Fruit fly (Drosophila melanogaster) whole organism, embryonic: ENCODE data around the gene CG32302.

ENCODE experiments used
- Abd-B ChIP-seq: fragments of 200-800 bp; sonication (Bioruptor generic); optimal IDR thresholded peaks from 2 replicates; lab custom pipeline; 2018; ENCODE audit warnings: missing biosample characterization, mild to moderate bottlenecking, missing genetic modification characterization, moderate library complexity
- CG10366 ChIP-seq: fragments of 200-800 bp; sonication (Bioruptor generic); IDR thresholded peaks from 2 replicates; pipeline ENCODE4 v1.3.6; 2022; ENCODE audit warnings: missing biosample characterization, missing genetic modification characterization
- CG13424 ChIP-seq: fragments of 200-800 bp; sonication (Bioruptor generic); optimal IDR thresholded peaks from 2 replicates; lab custom pipeline; 2019; ENCODE audit warnings: missing biosample characterization, mild to moderate bottlenecking, missing genetic modification characterization, moderate library complexity
- CG1529 ChIP-seq: fragments of 200-800 bp; sonication (Bioruptor generic); optimal IDR thresholded peaks from 3 replicates; lab custom pipeline; 2018; ENCODE audit warnings: missing biosample characterization, missing genetic modification characterization
- CG15479 ChIP-seq: fragments of 200-800 bp; sonication (Bioruptor generic); optimal IDR thresholded peaks from 3 replicates; lab custom pipeline; 2019; ENCODE audit warnings: missing biosample characterization, mild to moderate bottlenecking, missing genetic modification characterization, moderate library complexity
- CG15601 ChIP-seq: fragments of 200-800 bp; sonication (Bioruptor generic); optimal IDR thresholded peaks from 3 replicates; lab custom pipeline; 2019; ENCODE audit warnings: missing biosample characterization, mild to moderate bottlenecking, missing genetic modification characterization, moderate library complexity
- CG30020 ChIP-seq: fragments of 200-800 bp; optimal IDR thresholded peaks from 2 replicates; lab custom pipeline; 2019; ENCODE audit warnings: missing biosample characterization, mild to moderate bottlenecking, missing genetic modification characterization, moderate library complexity
- CG30403 ChIP-seq: fragments of 200-800 bp; sonication (Bioruptor generic); optimal IDR thresholded peaks from 3 replicates; lab custom pipeline; 2016; ENCODE audit warnings: missing biosample characterization, missing genetic modification characterization
- CG31388 ChIP-seq: fragments of 200-800 bp; sonication (Bioruptor generic); optimal IDR thresholded peaks from 2 replicates; lab custom pipeline; 2016; ENCODE audit warnings: missing biosample characterization, missing genetic modification characterization
- CG6765 ChIP-seq: fragments of 200-800 bp; sonication (Bioruptor generic); optimal IDR thresholded peaks from 3 replicates; lab custom pipeline; 2017; ENCODE audit warnings: missing biosample characterization, mild to moderate bottlenecking, missing genetic modification characterization
- CG6813 ChIP-seq: fragments of 200-800 bp; sonication (Bioruptor generic); optimal IDR thresholded peaks from 2 replicates; lab custom pipeline; 2017; ENCODE audit warnings: missing biosample characterization, missing genetic modification characterization, mild to moderate bottlenecking, moderate library complexity, missing genetic modification reagents
- CG7745 ChIP-seq: fragments of 200-800 bp; sonication (Bioruptor generic); optimal IDR thresholded peaks from 2 replicates; lab custom pipeline; 2018; ENCODE audit warnings: missing biosample characterization, mild to moderate bottlenecking, missing genetic modification characterization, moderate library complexity
- CG7963 ChIP-seq: fragments of 200-800 bp; sonication (Bioruptor generic); IDR thresholded peaks from 3 replicates; pipeline ENCODE4 v1.3.6; 2022; ENCODE audit warnings: missing biosample characterization, missing genetic modification characterization; ENCODE audit not compliant: partially characterized antibody
- CG9876 ChIP-seq: fragments of 200-800 bp; sonication (Bioruptor generic); optimal IDR thresholded peaks from 2 replicates; lab custom pipeline; 2016; ENCODE audit warnings: missing biosample characterization, missing genetic modification characterization
- Chrac-16 ChIP-seq: fragments of 200-800 bp; sonication (Bioruptor generic); optimal IDR thresholded peaks from 3 replicates; lab custom pipeline; 2016; ENCODE audit warnings: missing biosample characterization, missing genetic modification characterization
- Deaf1 ChIP-seq: fragments of 200-800 bp; optimal IDR thresholded peaks from 3 replicates; lab custom pipeline; 2019; ENCODE audit warnings: missing biosample characterization, mild to moderate bottlenecking, missing genetic modification characterization, moderate library complexity
- Dek ChIP-seq: fragments of 200-800 bp; sonication (Bioruptor generic); optimal IDR thresholded peaks from 3 replicates; lab custom pipeline; 2019; ENCODE audit warnings: missing biosample characterization, mild to moderate bottlenecking, missing genetic modification characterization, moderate library complexity
- Dll ChIP-seq: fragments of 200-800 bp; sonication (Bioruptor generic); IDR thresholded peaks from 4 replicates; pipeline ENCODE4 v1.3.6; 2022; ENCODE audit warnings: missing biosample characterization, missing genetic modification characterization; ENCODE audit not compliant: partially characterized antibody
- HLH3B ChIP-seq: fragments of 200-800 bp; sonication (Bioruptor generic); IDR thresholded peaks from 2 replicates; pipeline ENCODE4 v1.3.6; 2022; ENCODE audit warnings: missing biosample characterization, missing genetic modification characterization
- Hand ChIP-seq: fragments of 200-800 bp; sonication (Bioruptor generic); optimal IDR thresholded peaks from 2 replicates; lab custom pipeline; 2017; ENCODE audit warnings: mild to moderate bottlenecking, missing biosample characterization, missing genetic modification reagents, missing genetic modification characterization
- Hmx ChIP-seq: fragments of 200-800 bp; sonication (Bioruptor generic); optimal IDR thresholded peaks from 2 replicates; lab custom pipeline; 2016; ENCODE audit warnings: missing biosample characterization, missing genetic modification characterization
- Hr39 ChIP-seq: fragments of >200 bp; optimal IDR thresholded peaks from 2 replicates; lab custom pipeline; 2017
- Jarid2 ChIP-seq: fragments of 200-800 bp; sonication (Bioruptor generic); optimal IDR thresholded peaks from 3 replicates; lab custom pipeline; 2017; ENCODE audit warnings: mild to moderate bottlenecking, missing biosample characterization, missing genetic modification reagents, missing genetic modification characterization
- MBD-R2 ChIP-seq: fragments of 200-800 bp; sonication (Bioruptor generic); IDR thresholded peaks from 2 replicates; pipeline ENCODE4 v1.3.6; 2022; ENCODE audit warnings: missing biosample characterization, missing genetic modification characterization
- Nf-YB ChIP-seq: fragments of 200-800 bp; sonication (Bioruptor generic); optimal IDR thresholded peaks from 3 replicates; lab custom pipeline; 2019; ENCODE audit warnings: missing biosample characterization, mild to moderate bottlenecking, missing genetic modification characterization, moderate library complexity
- Rx ChIP-seq: fragments of 200-800 bp; sonication (Bioruptor generic); IDR thresholded peaks from 2 replicates; pipeline ENCODE4 v1.3.6; 2022; ENCODE audit warnings: missing biosample characterization, missing genetic modification characterization
- Sry-β ChIP-seq: fragments of 200-800 bp; sonication (Bioruptor generic); optimal IDR thresholded peaks from 2 replicates; lab custom pipeline; 2018; ENCODE audit warnings: missing biosample characterization, mild to moderate bottlenecking, missing genetic modification characterization, moderate library complexity
- Tbp ChIP-seq: fragments of >200 bp; optimal IDR thresholded peaks from 2 replicates; lab custom pipeline; 2018; ENCODE audit warnings: missing biosample characterization, missing genetic modification characterization
- YL-1 ChIP-seq: fragments of 200-800 bp; sonication (Bioruptor generic); optimal IDR thresholded peaks from 3 replicates; lab custom pipeline; 2017; ENCODE audit warnings: missing biosample characterization, mild to moderate bottlenecking, missing genetic modification characterization
- abd-A ChIP-seq: fragments of 200-800 bp; sonication (Bioruptor generic); optimal IDR thresholded peaks from 3 replicates; lab custom pipeline; 2019; ENCODE audit warnings: missing biosample characterization, mild to moderate bottlenecking, missing genetic modification characterization, moderate library complexity
- ac ChIP-seq: fragments of 200-800 bp; sonication (Bioruptor generic); optimal IDR thresholded peaks from 3 replicates; lab custom pipeline; 2017; ENCODE audit warnings: missing biosample characterization, mild to moderate bottlenecking, missing genetic modification characterization
- cg ChIP-seq: fragments of 200-800 bp; sonication (Bioruptor generic); optimal IDR thresholded peaks from 3 replicates; lab custom pipeline; 2019; ENCODE audit warnings: missing biosample characterization, mild to moderate bottlenecking, missing genetic modification characterization, moderate library complexity
- chn ChIP-seq: fragments of 200-800 bp; sonication (Bioruptor generic); optimal IDR thresholded peaks from 2 replicates; lab custom pipeline; 2016; ENCODE audit warnings: missing biosample characterization, missing genetic modification characterization
- crc ChIP-seq: fragments of 200-800 bp; sonication (Bioruptor generic); optimal IDR thresholded peaks from 2 replicates; lab custom pipeline; 2016; ENCODE audit warnings: missing biosample characterization, missing genetic modification characterization
- dati ChIP-seq: fragments of 200-800 bp; sonication (Bioruptor generic); IDR thresholded peaks from 2 replicates; pipeline ENCODE4 v1.3.6; 2022; ENCODE audit warnings: missing biosample characterization, missing genetic modification characterization
- ems ChIP-seq: fragments of 200-800 bp; sonication (Bioruptor generic); optimal IDR thresholded peaks from 3 replicates; lab custom pipeline; 2016; ENCODE audit warnings: missing biosample characterization, missing genetic modification characterization
- fd3F ChIP-seq: fragments of 200-800 bp; sonication (Bioruptor generic); optimal IDR thresholded peaks from 2 replicates; lab custom pipeline; 2018; ENCODE audit warnings: missing biosample characterization, mild to moderate bottlenecking, missing genetic modification characterization, moderate library complexity
- fru ChIP-seq: fragments of >200 bp; optimal IDR thresholded peaks from 2 replicates; lab custom pipeline; 2017
- gfzf ChIP-seq: fragments of 200-800 bp; sonication (Bioruptor generic); optimal IDR thresholded peaks from 2 replicates; lab custom pipeline; 2016; ENCODE audit warnings: missing biosample characterization, mild to moderate bottlenecking, missing genetic modification characterization, moderate library complexity
- gro ChIP-seq: fragments of 200-800 bp; sonication (Bioruptor generic); optimal IDR thresholded peaks from 2 replicates; lab custom pipeline; 2016; ENCODE audit warnings: missing biosample characterization, missing genetic modification characterization
- ham ChIP-seq: fragments of 200-800 bp; sonication (Bioruptor generic); IDR thresholded peaks from 2 replicates; pipeline ENCODE4 v1.3.6; 2022; ENCODE audit warnings: missing biosample characterization, missing genetic modification characterization
- hb ChIP-seq: fragments of 200-800 bp; sonication (Bioruptor generic); IDR thresholded peaks from 3 replicates; pipeline ENCODE4 v1.3.6; 2022; ENCODE audit warnings: missing biosample characterization, missing genetic modification characterization; ENCODE audit not compliant: partially characterized antibody
- hkb ChIP-seq, 2 experiments: fragments of 200-800 bp in 1 of 2; fragments of >200 bp in 1 of 2; sonication (Bioruptor generic) in 1 of 2; IDR thresholded peaks in 1 of 2; optimal IDR thresholded peaks in 1 of 2; 2 replicates each; pipeline versions ENCODE4 v1.3.6 to Lab custom; 2017 to 2022; ENCODE audit warnings: missing biosample characterization in 1 of 2, missing genetic modification characterization in 1 of 2
- jing ChIP-seq: fragments of 200-800 bp; sonication (Bioruptor generic); optimal IDR thresholded peaks from 2 replicates; lab custom pipeline; 2018; ENCODE audit warnings: missing biosample characterization, mild to moderate bottlenecking, missing genetic modification characterization
- lmd ChIP-seq: fragments of 200-800 bp; sonication (Bioruptor generic); IDR thresholded peaks from 2 replicates; pipeline ENCODE4 v1.3.6; 2022; ENCODE audit warnings: missing biosample characterization, missing genetic modification characterization
- sug ChIP-seq: fragments of 200-800 bp; optimal IDR thresholded peaks from 2 replicates; lab custom pipeline; 2019; ENCODE audit warnings: missing biosample characterization, mild to moderate bottlenecking, missing genetic modification characterization, moderate library complexity
- tgo ChIP-seq: fragments of 200-800 bp; sonication (Bioruptor generic); IDR thresholded peaks from 3 replicates; pipeline ENCODE4 v1.3.6; 2022; ENCODE audit warnings: missing biosample characterization, missing genetic modification characterization
- tio ChIP-seq: fragments of 200-800 bp; sonication (Bioruptor generic); optimal IDR thresholded peaks from 2 replicates; lab custom pipeline; 2017; ENCODE audit warnings: missing biosample characterization, missing genetic modification characterization, inconsistent platforms
- toy ChIP-seq: fragments of 200-800 bp; sonication (Bioruptor generic); IDR thresholded peaks from 2 replicates; pipeline ENCODE4 v1.3.6; 2022; ENCODE audit warnings: missing biosample characterization, missing genetic modification characterization
- tx ChIP-seq: fragments of 200-800 bp; sonication (Bioruptor generic); optimal IDR thresholded peaks from 2 replicates; lab custom pipeline; 2016; ENCODE audit warnings: missing biosample characterization, missing genetic modification characterization
- vfl ChIP-seq: fragments of 200-800 bp; sonication (Bioruptor generic); optimal IDR thresholded peaks from 2 replicates; lab custom pipeline; 2016; ENCODE audit warnings: missing biosample characterization, missing genetic modification characterization

CG32302 gene

dm6 chr3L:2262515-2262944 is 6.1 kb upstream of the CG32302 start, which contains the start of the genes oxt and CG13807 (continued):
- TF ChIP-seq CG15479 (GFP tag; lab: Kevin White, UChicago) (no peak), HLH3B (GFP tag; lab: Robert Waterston, UW) (peak; percentile 82), ac (GFP tag; lab: Kevin White, UChicago) (peak; percentile 62), lmd (GFP tag; lab: Robert Waterston, UW) (peak; percentile 91), CG13424 (tag; lab: Kevin White, UChicago) (peak; percentile 93), vfl (peak; percentile 72), CG6765 (GFP tag; lab: Kevin White, UChicago) (peak; percentile 29), Nf-YB (GFP tag; lab: Kevin White, UChicago) (peak; percentile 66), CG7963 (GFP tag; lab: Robert Waterston, UW) (no peak), chn (GFP tag; lab: Kevin White, UChicago) (peak; percentile 62), CG30020 (tag; lab: Kevin White, UChicago) (peak; percentile 74), Dek (tag; lab: Kevin White, UChicago) (peak; percentile 85), tgo (GFP tag; lab: Robert Waterston, UW) (peak; percentile 89), crc (peak; percentile 28), hkb (optimal IDR thresholded peaks at IDR 0.05; lab: Kevin White, UChicago) (no peak), hkb (GFP tag; IDR thresholded peaks at IDR 0.05; lab: Robert Waterston, UW) (peak; percentile 92), YL-1 (GFP tag; lab: Kevin White, UChicago) (peak; percentile 87), Rx (GFP tag; lab: Robert Waterston, UW) (peak; percentile 80), Sry-β (GFP tag; lab: Kevin White, UChicago) (peak; percentile 63), CG6813 (GFP tag; lab: Kevin White, UChicago) (peak; percentile 45), Hr39 (no peak), fru (no peak), sug (tag; lab: Kevin White, UChicago) (peak; percentile 89), toy (GFP tag; lab: Robert Waterston, UW) (peak; percentile 67; the same call in 1 of the 2 replicates), abd-A (tag; lab: Kevin White, UChicago) (no peak), Hand (GFP tag; lab: Kevin White, UChicago) (peak; percentile 62), jing (GFP tag; lab: Kevin White, UChicago) (peak; percentile 72), cg (no peak), tx (GFP tag; lab: Kevin White, UChicago) (peak; percentile 23), CG31388 (peak; percentile 48), Hmx (GFP tag; lab: Kevin White, UChicago) (no peak), CG10366 (GFP tag; lab: Robert Waterston, UW) (peak; percentile 86), CG7745 (tag; lab: Kevin White, UChicago) (no peak), ham (GFP tag; lab: Robert Waterston, UW) (peak; percentile 53; the same call in 1 of the 2 replicates), dati (GFP tag; lab: Robert Waterston, UW) (0 out of 2 replicates have a peak, but pooled peaks have one; percentile 35), MBD-R2 (peak; percentile 97), Jarid2 (GFP tag; lab: Kevin White, UChicago) (peak; percentile 55), Deaf1 (tag; lab: Kevin White, UChicago) (no peak), Abd-B (GFP tag; lab: Kevin White, UChicago) (peak; percentile 88), Dll (GFP tag; lab: Robert Waterston, UW) (0 out of 4 replicates have a peak, but pooled peaks have one; percentile 41), gro (GFP tag; lab: Kevin White, UChicago) (peak; percentile 77), Chrac-16 (GFP tag; lab: Kevin White, UChicago) (peak; percentile 92), CG30403 (GFP tag; lab: Kevin White, UChicago) (peak; percentile 93), tio (no peak), CG1529 (GFP tag; lab: Kevin White, UChicago) (peak; percentile 75), CG15601 (tag; lab: Kevin White, UChicago) (peak; percentile 84), gfzf (GFP tag; lab: Kevin White, UChicago) (peak; percentile 71), ems (peak; percentile 66), CG9876 (GFP tag; lab: Kevin White, UChicago) (no peak), fd3F (GFP tag; lab: Kevin White, UChicago) (peak; percentile 87), hb (GFP tag; lab: Robert Waterston, UW) (no peak), Tbp (GFP tag; lab: Kevin White, UChicago) (no peak)
